Worm (Caenorhabditis elegans) whole organism, L2 larva: ENCODE measurements around the gene srh-288.

Source experiments
- ZK546.5 ChIP-seq: sonication (generic microtip); optimal IDR thresholded peaks from 2 replicates; lab custom pipeline; 2017; ENCODE audit warnings: missing biosample characterization, missing genetic modification characterization
- ama-1 ChIP-seq: fragments of 150-350 bp; optimal IDR thresholded peaks from 2 replicates; lab custom pipeline; 2018; ENCODE audit warnings: inconsistent platforms
- ceh-82 ChIP-seq: fragments of 150-350 bp; optimal IDR thresholded peaks from 2 replicates; lab custom pipeline; 2014; ENCODE audit warnings: missing biosample characterization, missing genetic modification characterization
- egl-27 ChIP-seq: sonication (generic microtip); optimal IDR thresholded peaks from 3 replicates; lab custom pipeline; 2017; ENCODE audit warnings: missing biosample characterization, missing genetic modification reagents, missing genetic modification characterization
- elt-1 ChIP-seq: fragments of 150-350 bp; optimal IDR thresholded peaks from 2 replicates; lab custom pipeline; 2014; ENCODE audit warnings: missing biosample characterization, missing genetic modification characterization
- fos-1 ChIP-seq: fragments of 150-350 bp; optimal IDR thresholded peaks from 2 replicates; lab custom pipeline; 2014; ENCODE audit warnings: missing biosample characterization, missing genetic modification characterization
- lsy-2 ChIP-seq, 2 experiments: fragments of 150-350 bp in 1 of 2; sonication (generic microtip) in 1 of 2; optimal IDR thresholded peaks; 2 replicates each; lab custom pipeline; 2014 to 2017; ENCODE audit warnings: missing biosample characterization in 2 of 2, missing genetic modification characterization in 2 of 2
- mab-5 ChIP-seq: fragments of 150-350 bp; optimal IDR thresholded peaks from 2 replicates; lab custom pipeline; 2014; ENCODE audit warnings: missing biosample characterization, missing genetic modification characterization
- mdl-1 ChIP-seq, 2 experiments: fragments of 150-350 bp in 1 of 2; sonication (generic microtip) in 1 of 2; optimal IDR thresholded peaks; 2 replicates each; lab custom pipeline; 2017; ENCODE audit warnings: missing biosample characterization in 2 of 2, missing genetic modification characterization in 2 of 2
- nhr-237 ChIP-seq: fragments of 150-350 bp; optimal IDR thresholded peaks from 2 replicates; lab custom pipeline; 2014; ENCODE audit warnings: missing biosample characterization, missing genetic modification characterization
- nhr-77 ChIP-seq: fragments of 150-350 bp; optimal IDR thresholded peaks from 2 replicates; lab custom pipeline; 2014; ENCODE audit warnings: missing biosample characterization, missing genetic modification characterization
- unc-62 ChIP-seq: fragments of 150-350 bp; optimal IDR thresholded peaks from 2 replicates; lab custom pipeline; 2014; ENCODE audit warnings: missing biosample characterization, missing genetic modification reagents, missing genetic modification characterization

DNA sequence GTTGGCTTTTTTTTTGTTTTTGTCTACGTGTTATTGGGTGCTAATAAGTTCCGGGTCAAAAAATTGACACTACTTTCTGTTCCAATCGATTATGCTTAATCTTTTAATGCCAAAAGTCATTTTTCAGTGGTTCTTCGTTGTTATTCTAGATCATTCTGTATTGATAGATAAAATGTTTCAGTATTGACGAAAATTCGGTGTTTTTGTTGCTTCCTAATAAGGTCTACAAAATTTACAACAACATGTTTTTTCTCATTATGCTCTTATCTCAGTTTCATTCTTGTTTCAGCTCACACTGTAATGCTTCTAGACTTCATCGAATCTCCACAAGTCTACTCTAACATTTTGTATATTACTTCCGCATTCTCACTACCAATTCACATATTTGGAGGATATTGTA is 35.8 kb upstream of the srh-288 start, which contains the start of gene srh-303:
- TF ChIP-seq nhr-237 (no peak), ZK546.5 (tag; lab: Kevin White, UChicago) (no peak), lsy-2 (tag; optimal IDR thresholded peaks at IDR 0.05; lab: Kevin White, UChicago) (no peak), mab-5 (tag; lab: Kevin White, UChicago) (no peak), elt-1 (no peak), nhr-77 (tag; lab: Kevin White, UChicago) (no peak), unc-62 (no peak), fos-1 (no peak), mdl-1 (tag; optimal IDR thresholded peaks at IDR 0.05; lab: Kevin White, UChicago) (no peak), ceh-82 (tag; lab: Kevin White, UChicago) (no peak), egl-27 (tag; lab: Kevin White, UChicago) (no peak), ama-1 (lab: Kevin White, UChicago) (no peak)
